Fruit fly (Drosophila melanogaster): ENCODE results near the gene CG34140.

Gene CG34140

dm6 chr3L:225120-225519 is 40.9 kb upstream of the CG34140 start:
- TF ChIP-seq jumu (GFP tag; optimal IDR thresholded peaks at IDR 0.05) (no peak), CG5180 (GFP tag; optimal IDR thresholded peaks at IDR 0.05) (no peak), CG10543 (GFP tag; optimal IDR thresholded peaks at IDR 0.05) (no peak), her (GFP tag; optimal IDR thresholded peaks at IDR 0.05) (no peak), HmgZ (tag; optimal IDR thresholded peaks at IDR 0.05) (no peak), CG10209 (GFP tag; optimal IDR thresholded peaks at IDR 0.05) (no peak), Dref (GFP tag; IDR thresholded peaks at IDR 0.05) (no peak), CG12391 (tag; optimal IDR thresholded peaks at IDR 0.05) (no peak), BtbVII (GFP tag; optimal IDR thresholded peaks at IDR 0.05) (peak; percentile 12), CG12299 (tag; optimal IDR thresholded peaks at IDR 0.05) (peak; percentile 13), tx (GFP tag; optimal IDR thresholded peaks at IDR 0.05) (no peak), Hr51 (GFP tag; optimal IDR thresholded peaks at IDR 0.05) (no peak), Kr (GFP tag; optimal IDR thresholded peaks at IDR 0.05) (no peak), lola (GFP tag; optimal IDR thresholded peaks at IDR 0.05) (no peak), Dip2 (GFP tag; IDR thresholded peaks at IDR 0.05) (no peak), CG32767 (GFP tag; IDR thresholded peaks at IDR 0.05) (peak; percentile 92), dm (GFP tag; optimal IDR thresholded peaks at IDR 0.05) (no peak), Atf3 (GFP tag; optimal IDR thresholded peaks at IDR 0.05) (no peak), h (optimal IDR thresholded peaks at IDR 0.05) (no peak), lmd (GFP tag; IDR thresholded peaks at IDR 0.05) (no peak), stwl (tag; optimal IDR thresholded peaks at IDR 0.05) (no peak), zen (tag; optimal IDR thresholded peaks at IDR 0.05) (no peak), CG2712 (tag; optimal IDR thresholded peaks at IDR 0.05) (no peak), CG12155 (GFP tag; optimal IDR thresholded peaks at IDR 0.05) (no peak), CG6813 (GFP tag; optimal IDR thresholded peaks at IDR 0.05) (no peak), Stat92E (GFP tag; optimal IDR thresholded peaks at IDR 0.05) (no peak), CG7357 (GFP tag; IDR thresholded peaks at IDR 0.05) (no peak), Meics (GFP tag; optimal IDR thresholded peaks at IDR 0.05) (no peak), Oli (tag; optimal IDR thresholded peaks at IDR 0.05) (no peak), eyg (GFP tag; optimal IDR thresholded peaks at IDR 0.05) (no peak), CG6689 (GFP tag; IDR thresholded peaks at IDR 0.05) (no peak), H15 (GFP tag; IDR thresholded peaks at IDR 0.05) (no peak), lab (GFP tag; optimal IDR thresholded peaks at IDR 0.05) (no peak), Spps (tag; optimal IDR thresholded peaks at IDR 0.05) (no peak), bigmax (GFP tag; optimal IDR thresholded peaks at IDR 0.05) (no peak), CG12744 (GFP tag; optimal IDR thresholded peaks at IDR 0.05) (no peak), Doc3 (GFP tag; IDR thresholded peaks at IDR 0.05; ENCODE audit: partially characterized antibody) (no peak), inv (GFP tag; IDR thresholded peaks at IDR 0.05; ENCODE audit: partially characterized antibody) (no peak), sisA (GFP tag; IDR thresholded peaks at IDR 0.05) (no peak), CG12219 (GFP tag; optimal IDR thresholded peaks at IDR 0.05) (no peak), CG4854 (GFP tag; optimal IDR thresholded peaks at IDR 0.05) (no peak), CG43689 (GFP tag; IDR thresholded peaks at IDR 0.05) (no peak), schlank (tag; optimal IDR thresholded peaks at IDR 0.05) (no peak), Rfx (GFP tag; IDR thresholded peaks at IDR 0.05) (no peak), CG1529 (GFP tag; optimal IDR thresholded peaks at IDR 0.05) (no peak), chinmo (GFP tag; IDR thresholded peaks at IDR 0.05; ENCODE audit: partially characterized antibody) (peak; percentile 44; the same call in 1 of the 4 replicates), CG11696 (GFP tag; IDR thresholded peaks at IDR 0.05) (no peak), Ssrp (tag; optimal IDR thresholded peaks at IDR 0.05) (no peak), Hsf (GFP tag; optimal IDR thresholded peaks at IDR 0.05) (no peak), B-H2 (GFP tag; optimal IDR thresholded peaks at IDR 0.05) (no peak), CG13296 (GFP tag; optimal IDR thresholded peaks at IDR 0.05) (no peak)

Measured in whole organism, embryonic.